Fruit fly (Drosophila melanogaster) whole organism, embryonic: Measurements from ENCODE around the gene RabGGTa.
A peak's percentile ranks its signal among the peaks of the same experiment; 100 is the strongest.

Experiments used
- Aef1 ChIP-seq: fragments of 200-800 bp; sonication (Bioruptor generic); IDR thresholded peaks from 3 replicates; pipeline ENCODE4 v1.3.6; 2022; ENCODE audit warnings: missing biosample characterization, missing genetic modification characterization
- Awh ChIP-seq: fragments of 200-800 bp; sonication (Bioruptor generic); IDR thresholded peaks from 2 replicates; pipeline ENCODE4, ENCODE4 v1.3.6; 2022; ENCODE audit warnings: missing biosample characterization, missing genetic modification characterization
- B-H1 ChIP-seq: fragments of 200-800 bp; sonication (Bioruptor generic); IDR thresholded peaks from 3 replicates; pipeline ENCODE4 v1.3.6; 2022; ENCODE audit warnings: missing biosample characterization, missing genetic modification characterization
- BEAF-32 ChIP-seq: fragments of 200-800 bp; sonication (Bioruptor generic); optimal IDR thresholded peaks from 3 replicates; lab custom pipeline; 2017; ENCODE audit warnings: missing biosample characterization, missing genetic modification characterization, mild to moderate bottlenecking, moderate library complexity, missing genetic modification reagents
- CG11247 ChIP-seq: fragments of 200-800 bp; sonication (Bioruptor generic); IDR thresholded peaks from 2 replicates; pipeline ENCODE4 v1.3.6; 2022; ENCODE audit warnings: missing biosample characterization, missing genetic modification characterization
- CG11723 ChIP-seq: fragments of 200-800 bp; sonication (Bioruptor generic); optimal IDR thresholded peaks from 2 replicates; lab custom pipeline; 2017; ENCODE audit warnings: missing biosample characterization, mild to moderate bottlenecking, missing genetic modification characterization
- CG12155 ChIP-seq: fragments of 200-800 bp; sonication (Bioruptor generic); optimal IDR thresholded peaks from 3 replicates; lab custom pipeline; 2016; ENCODE audit warnings: missing biosample characterization, missing genetic modification characterization
- CG12299 ChIP-seq: fragments of 200-800 bp; sonication (Bioruptor generic); optimal IDR thresholded peaks from 2 replicates; lab custom pipeline; 2018; ENCODE audit warnings: missing biosample characterization, mild to moderate bottlenecking, missing genetic modification characterization
- CG12769 ChIP-seq: fragments of 200-800 bp; sonication (Bioruptor generic); optimal IDR thresholded peaks from 2 replicates; lab custom pipeline; 2019; ENCODE audit warnings: missing biosample characterization, mild to moderate bottlenecking, missing genetic modification characterization, moderate library complexity
- CG15514 ChIP-seq: fragments of 200-800 bp; sonication (Bioruptor generic); optimal IDR thresholded peaks from 3 replicates; lab custom pipeline; 2017; ENCODE audit warnings: missing biosample characterization, missing genetic modification characterization, mild to moderate bottlenecking, moderate library complexity, missing genetic modification reagents
- CG16813 ChIP-seq: fragments of 200-800 bp; sonication (Bioruptor generic); IDR thresholded peaks from 3 replicates; pipeline ENCODE4 v1.3.6; 2022; ENCODE audit warnings: missing biosample characterization, missing genetic modification characterization; ENCODE audit not compliant: partially characterized antibody
- CG16815 ChIP-seq: fragments of 200-800 bp; sonication (Bioruptor generic); optimal IDR thresholded peaks from 3 replicates; lab custom pipeline; 2017; ENCODE audit warnings: missing biosample characterization, mild to moderate bottlenecking, missing genetic modification characterization
- CG17186 ChIP-seq: fragments of 200-800 bp; sonication (Bioruptor generic); optimal IDR thresholded peaks from 3 replicates; lab custom pipeline; 2017; ENCODE audit warnings: missing biosample characterization, missing genetic modification reagents, missing genetic modification characterization
- CG17359 ChIP-seq: fragments of 200-800 bp; sonication (Bioruptor generic); optimal IDR thresholded peaks from 3 replicates; lab custom pipeline; 2018; ENCODE audit warnings: missing biosample characterization, mild to moderate bottlenecking, missing genetic modification characterization, moderate library complexity
- CG18262 ChIP-seq: fragments of 200-800 bp; optimal IDR thresholded peaks from 3 replicates; lab custom pipeline; 2019; ENCODE audit warnings: missing biosample characterization, mild to moderate bottlenecking, missing genetic modification characterization, moderate library complexity
- CG1832 ChIP-seq: fragments of 200-800 bp; sonication (Bioruptor generic); optimal IDR thresholded peaks from 2 replicates; lab custom pipeline; 2017; ENCODE audit warnings: missing biosample characterization, mild to moderate bottlenecking, missing genetic modification characterization, inconsistent platforms
- CG4854 ChIP-seq: fragments of 200-800 bp; sonication (Bioruptor generic); optimal IDR thresholded peaks from 2 replicates; lab custom pipeline; 2016; ENCODE audit warnings: missing biosample characterization, missing genetic modification characterization, inconsistent platforms
- CG6175 ChIP-seq: fragments of 200-800 bp; sonication (Bioruptor generic); IDR thresholded peaks from 3 replicates; pipeline ENCODE4 v1.3.6; 2022; ENCODE audit warnings: missing biosample characterization, missing genetic modification characterization
- CG6689 ChIP-seq: fragments of 200-800 bp; sonication (Bioruptor generic); IDR thresholded peaks from 2 replicates; pipeline ENCODE4 v1.3.6; 2022; ENCODE audit warnings: missing biosample characterization, missing genetic modification characterization
- CG7372 ChIP-seq: fragments of 200-800 bp; sonication (Bioruptor generic); IDR thresholded peaks from 2 replicates; pipeline ENCODE4 v1.3.6; 2022; ENCODE audit warnings: missing biosample characterization, missing genetic modification characterization
- Chrac-16 ChIP-seq: fragments of 200-800 bp; sonication (Bioruptor generic); optimal IDR thresholded peaks from 3 replicates; lab custom pipeline; 2016; ENCODE audit warnings: missing biosample characterization, missing genetic modification characterization
- D19B ChIP-seq: fragments of 200-800 bp; sonication (Bioruptor generic); optimal IDR thresholded peaks from 2 replicates; lab custom pipeline; 2017; ENCODE audit warnings: missing biosample characterization, mild to moderate bottlenecking, missing genetic modification characterization
- Dip2 ChIP-seq: fragments of 200-800 bp; sonication (Bioruptor generic); IDR thresholded peaks from 2 replicates; pipeline ENCODE4 v1.3.6; 2022; ENCODE audit warnings: missing biosample characterization, missing genetic modification characterization
- Doc3 ChIP-seq: fragments of 200-800 bp; sonication (Bioruptor generic); IDR thresholded peaks from 3 replicates; pipeline ENCODE4 v1.3.6; 2022; ENCODE audit warnings: missing biosample characterization, missing genetic modification characterization; ENCODE audit not compliant: partially characterized antibody
- Hr51 ChIP-seq, 2 experiments: fragments of 200-800 bp; sonication (Bioruptor generic); optimal IDR thresholded peaks; 2 replicates in 1 of 2; 3 replicates in 1 of 2; lab custom pipeline; 2016 to 2018; ENCODE audit warnings: missing biosample characterization in 2 of 2, missing genetic modification characterization in 2 of 2, mild to moderate bottlenecking in 1 of 2, moderate library complexity in 1 of 2
- Hr78 ChIP-seq, 2 experiments: fragments of 200-800 bp in 1 of 2; fragments of >200 bp in 1 of 2; sonication (Bioruptor generic) in 1 of 2; optimal IDR thresholded peaks; 2 replicates each; lab custom pipeline; 2017 to 2019; ENCODE audit warnings: missing biosample characterization in 2 of 2, missing genetic modification characterization in 2 of 2, mild to moderate bottlenecking in 1 of 2, moderate library complexity in 1 of 2
- NfI ChIP-seq: fragments of 200-800 bp; sonication (Bioruptor generic); optimal IDR thresholded peaks from 3 replicates; lab custom pipeline; 2018; ENCODE audit warnings: missing biosample characterization, mild to moderate bottlenecking, missing genetic modification characterization, moderate library complexity
- Opbp ChIP-seq: fragments of 200-800 bp; sonication (Bioruptor generic); IDR thresholded peaks from 3 replicates; pipeline ENCODE4 v1.3.6; 2022; ENCODE audit warnings: missing biosample characterization, missing genetic modification characterization; ENCODE audit not compliant: partially characterized antibody
- Poxn ChIP-seq: fragments of 200-800 bp; sonication (Bioruptor generic); IDR thresholded peaks from 2 replicates; pipeline ENCODE4 v1.3.6; 2022; ENCODE audit warnings: missing biosample characterization, missing genetic modification characterization
- Ptx1 ChIP-seq: fragments of 200-800 bp; sonication (Bioruptor generic); IDR thresholded peaks from 2 replicates; pipeline ENCODE4 v1.3.6; 2022; ENCODE audit warnings: missing biosample characterization, missing genetic modification characterization
- TFAM ChIP-seq: fragments of 200-800 bp; sonication (Bioruptor generic); optimal IDR thresholded peaks from 2 replicates; lab custom pipeline; 2017; ENCODE audit warnings: missing biosample characterization, missing genetic modification characterization, inconsistent platforms
- emc ChIP-seq: fragments of 200-800 bp; sonication (Bioruptor generic); optimal IDR thresholded peaks from 2 replicates; lab custom pipeline; 2016; ENCODE audit warnings: missing biosample characterization, missing genetic modification characterization
- ewg ChIP-seq: fragments of 200-800 bp; sonication (Bioruptor generic); optimal IDR thresholded peaks from 3 replicates; lab custom pipeline; 2017; ENCODE audit warnings: mild to moderate bottlenecking, missing biosample characterization, missing genetic modification reagents, missing genetic modification characterization
- fu2 ChIP-seq: fragments of 200-800 bp; sonication (Bioruptor generic); optimal IDR thresholded peaks from 2 replicates; lab custom pipeline; 2016; ENCODE audit warnings: missing biosample characterization, missing genetic modification characterization
- gsb-n ChIP-seq: fragments of 200-800 bp; sonication (Bioruptor generic); optimal IDR thresholded peaks from 3 replicates; lab custom pipeline; 2018; ENCODE audit warnings: missing biosample characterization, mild to moderate bottlenecking, missing genetic modification characterization
- hb ChIP-seq: fragments of 200-800 bp; sonication (Bioruptor generic); IDR thresholded peaks from 3 replicates; pipeline ENCODE4 v1.3.6; 2022; ENCODE audit warnings: missing biosample characterization, missing genetic modification characterization; ENCODE audit not compliant: partially characterized antibody
- insv ChIP-seq, 2 experiments: fragments of 200-800 bp; sonication (Bioruptor generic); optimal IDR thresholded peaks; 3 replicates each; lab custom pipeline; 2016 to 2018; ENCODE audit warnings: missing biosample characterization in 2 of 2, missing genetic modification characterization in 2 of 2
- jing ChIP-seq: fragments of 200-800 bp; sonication (Bioruptor generic); optimal IDR thresholded peaks from 2 replicates; lab custom pipeline; 2018; ENCODE audit warnings: missing biosample characterization, mild to moderate bottlenecking, missing genetic modification characterization
- nau ChIP-seq: fragments of 200-800 bp; sonication (Bioruptor generic); optimal IDR thresholded peaks from 3 replicates; lab custom pipeline; 2017; ENCODE audit warnings: missing biosample characterization, mild to moderate bottlenecking, missing genetic modification characterization, missing genetic modification reagents
- nerfin-1 ChIP-seq: fragments of 200-800 bp; sonication (Bioruptor generic); optimal IDR thresholded peaks from 3 replicates; lab custom pipeline; 2019; ENCODE audit warnings: missing biosample characterization, mild to moderate bottlenecking, missing genetic modification characterization, moderate library complexity
- odd ChIP-seq: fragments of 200-800 bp; sonication (Bioruptor generic); optimal IDR thresholded peaks from 2 replicates; lab custom pipeline; 2017; ENCODE audit warnings: missing biosample characterization, mild to moderate bottlenecking, missing genetic modification characterization
- p53 ChIP-seq: fragments of 200-800 bp; sonication (Bioruptor generic); optimal IDR thresholded peaks from 2 replicates; lab custom pipeline; 2016; ENCODE audit warnings: missing biosample characterization, missing genetic modification characterization
- sd ChIP-seq: fragments of 200-800 bp; sonication (Bioruptor generic); optimal IDR thresholded peaks from 3 replicates; lab custom pipeline; 2018; ENCODE audit warnings: missing biosample characterization, mild to moderate bottlenecking, missing genetic modification characterization, moderate library complexity
- seq ChIP-seq: fragments of 200-800 bp; sonication (Bioruptor generic); IDR thresholded peaks from 2 replicates; pipeline ENCODE4 v1.3.6; 2022; ENCODE audit warnings: missing biosample characterization, missing genetic modification characterization
- sisA ChIP-seq: fragments of 200-800 bp; sonication (Bioruptor generic); IDR thresholded peaks from 2 replicates; pipeline ENCODE4 v1.3.6; 2022; ENCODE audit warnings: missing biosample characterization, missing genetic modification characterization
- ttk ChIP-seq: fragments of 200-800 bp; sonication (Bioruptor generic); IDR thresholded peaks from 2 replicates; pipeline ENCODE4 v2.1.2; 2022; ENCODE audit warnings: missing biosample characterization, missing genetic modification characterization
- vfl ChIP-seq: fragments of 200-800 bp; sonication (Bioruptor generic); optimal IDR thresholded peaks from 2 replicates; lab custom pipeline; 2016; ENCODE audit warnings: missing biosample characterization, missing genetic modification characterization
- wdn ChIP-seq: fragments of 200-800 bp; sonication (Bioruptor generic); IDR thresholded peaks from 2 replicates; pipeline ENCODE4 v1.3.6; 2022; ENCODE audit warnings: missing biosample characterization, missing genetic modification characterization
- zen2 ChIP-seq: fragments of 200-800 bp; sonication (Bioruptor generic); IDR thresholded peaks from 3 replicates; pipeline ENCODE4 v1.3.6; 2022; ENCODE audit warnings: missing biosample characterization, missing genetic modification characterization; ENCODE audit not compliant: partially characterized antibody

The RabGGTa gene

dm6 chr3R:5120461-5121214 is 7.2 kb upstream of the RabGGTa start (continued):
- no peak for TF ChIP-seq jing
- no peak for TF ChIP-seq nau (GFP tag; lab: Kevin White, UChicago)
- TF ChIP-seq wdn = no peak
- TF ChIP-seq CG15514 (GFP tag; lab: Kevin White, UChicago) = no peak
- TF ChIP-seq CG17359 (tag; lab: Kevin White, UChicago) = no peak
- TF ChIP-seq TFAM (GFP tag; lab: Kevin White, UChicago) = no peak
- no peak for TF ChIP-seq sd (tag; lab: Kevin White, UChicago)
- TF ChIP-seq ttk (GFP tag; lab: Robert Waterston, UW) = no peak
- no peak for TF ChIP-seq insv (GFP tag; optimal IDR thresholded peaks at IDR 0.05; lab: Kevin White, UChicago)
- no peak for TF ChIP-seq D19B (GFP tag; lab: Kevin White, UChicago)
- TF ChIP-seq hb (GFP tag; lab: Robert Waterston, UW) = no peak
- TF ChIP-seq p53 (GFP tag; lab: Kevin White, UChicago) = no peak
- TF ChIP-seq BEAF-32 = no peak
- TF ChIP-seq zen2 (GFP tag; lab: Robert Waterston, UW) = no peak
- no peak for TF ChIP-seq CG7372 (GFP tag; lab: Robert Waterston, UW)
- no peak for TF ChIP-seq Hr78 (GFP tag; optimal IDR thresholded peaks at IDR 0.05; lab: Kevin White, UChicago)
- no peak for TF ChIP-seq CG17186 (GFP tag; lab: Kevin White, UChicago)
- no peak for TF ChIP-seq CG6175 (GFP tag; lab: Robert Waterston, UW)
- no peak for TF ChIP-seq CG1832 (GFP tag; lab: Kevin White, UChicago)
- no peak for TF ChIP-seq odd (GFP tag; lab: Kevin White, UChicago)
- TF ChIP-seq ewg (GFP tag; lab: Kevin White, UChicago) = no peak
- no peak for TF ChIP-seq Poxn (GFP tag; lab: Robert Waterston, UW)
- TF ChIP-seq sisA (GFP tag; lab: Robert Waterston, UW) = no peak
- peak; percentile 39 for TF ChIP-seq CG18262 (tag; lab: Kevin White, UChicago)
- TF ChIP-seq Awh (GFP tag; lab: Robert Waterston, UW) = no peak
- no peak for TF ChIP-seq CG11723
- no peak for TF ChIP-seq CG16813 (GFP tag; lab: Robert Waterston, UW)
- TF ChIP-seq CG12299 (tag; lab: Kevin White, UChicago) = no peak
- no peak for TF ChIP-seq CG4854 (GFP tag; lab: Kevin White, UChicago)
- TF ChIP-seq CG11247 (GFP tag; lab: Robert Waterston, UW) = no peak
- TF ChIP-seq seq = no peak
- peak; percentile 45 for TF ChIP-seq gsb-n (tag; lab: Kevin White, UChicago)
- TF ChIP-seq nerfin-1 (tag; lab: Kevin White, UChicago) = no peak
- no peak for TF ChIP-seq emc (GFP tag; lab: Kevin White, UChicago)
- no peak for TF ChIP-seq CG12155 (GFP tag; lab: Kevin White, UChicago)
- peak; percentile 28 for TF ChIP-seq CG12769
- peak; percentile 10 for TF ChIP-seq CG16815 (GFP tag; lab: Kevin White, UChicago)
- TF ChIP-seq Doc3 = no peak
- no peak for TF ChIP-seq fu2 (GFP tag; lab: Kevin White, UChicago)
- TF ChIP-seq CG6689 (GFP tag; lab: Robert Waterston, UW) = 0 out of 2 replicates have a peak, but pooled peaks have one; percentile 37
- no peak for TF ChIP-seq Chrac-16 (GFP tag; lab: Kevin White, UChicago)
- no peak for TF ChIP-seq B-H1 (GFP tag; lab: Robert Waterston, UW)
- no peak for TF ChIP-seq Opbp (GFP tag; lab: Robert Waterston, UW)
- TF ChIP-seq Ptx1 (GFP tag; lab: Robert Waterston, UW) = 0 out of 2 replicates have a peak, but pooled peaks have one; percentile 22
- TF ChIP-seq Aef1 = no peak
- TF ChIP-seq Dip2 (GFP tag; lab: Robert Waterston, UW) = no peak
- peak in 1 of 2 experiments; percentile 5 for TF ChIP-seq Hr51 (GFP tag; optimal IDR thresholded peaks at IDR 0.05; lab: Kevin White, UChicago)
- TF ChIP-seq NfI = no peak
- TF ChIP-seq vfl (GFP tag; lab: Kevin White, UChicago) = no peak
